Worm (Caenorhabditis elegans) whole organism, L3 larva: ENCODE data around the gene fbxa-131.
"Not testable (repeated sequence)": the region's sequence is repeated elsewhere in the genome, so short reads cannot be mapped to it uniquely, and the experiment has no call there.

Experiments
- ama-1 ChIP-seq: fragments of 150-350 bp; optimal IDR thresholded peaks from 2 replicates; lab custom pipeline; 2018
- ceh-16 ChIP-seq: sonication (generic microtip); optimal IDR thresholded peaks from 2 replicates; lab custom pipeline; 2017; ENCODE audit warnings: missing biosample characterization, missing genetic modification characterization
- ceh-28 ChIP-seq: fragments of 150-350 bp; optimal IDR thresholded peaks from 2 replicates; lab custom pipeline; 2014; ENCODE audit warnings: missing biosample characterization, missing genetic modification reagents, missing genetic modification characterization
- ceh-82 ChIP-seq: fragments of 150-350 bp; optimal IDR thresholded peaks from 2 replicates; lab custom pipeline; 2014; ENCODE audit warnings: missing biosample characterization, missing genetic modification characterization
- daf-12 ChIP-seq: fragments of 150-350 bp; optimal IDR thresholded peaks from 2 replicates; lab custom pipeline; 2014; ENCODE audit warnings: missing biosample characterization, missing genetic modification reagents, missing genetic modification characterization
- egl-27 ChIP-seq: sonication (generic microtip); optimal IDR thresholded peaks from 4 replicates; lab custom pipeline; 2017; ENCODE audit warnings: missing biosample characterization, missing genetic modification reagents, missing genetic modification characterization
- elt-2 ChIP-seq: sonication (generic microtip); optimal IDR thresholded peaks from 2 replicates; lab custom pipeline; 2016; ENCODE audit warnings: missing genetic modification reagents, mild to moderate bottlenecking, missing genetic modification characterization, missing compliant biosample characterization
- fkh-10 ChIP-seq: sonication (generic microtip); optimal IDR thresholded peaks from 2 replicates; lab custom pipeline; 2017; ENCODE audit warnings: missing biosample characterization, missing genetic modification reagents, missing genetic modification characterization
- fkh-2 ChIP-seq: fragments of 150-350 bp; optimal IDR thresholded peaks from 2 replicates; lab custom pipeline; 2014; ENCODE audit warnings: missing biosample characterization, missing genetic modification reagents, missing genetic modification characterization
- fos-1 ChIP-seq: fragments of 150-350 bp; optimal IDR thresholded peaks from 2 replicates; lab custom pipeline; 2014; ENCODE audit warnings: missing biosample characterization, missing genetic modification characterization
- jun-1 ChIP-seq: fragments of 150-350 bp; optimal IDR thresholded peaks from 2 replicates; lab custom pipeline; 2014; ENCODE audit warnings: missing biosample characterization, missing genetic modification reagents, missing genetic modification characterization
- lin-39 ChIP-seq: fragments of 150-350 bp; optimal IDR thresholded peaks from 2 replicates; lab custom pipeline; 2018; ENCODE audit warnings: missing biosample characterization, missing genetic modification reagents, missing genetic modification characterization
- lsy-12 ChIP-seq: sonication (generic microtip); optimal IDR thresholded peaks from 2 replicates; lab custom pipeline; 2016; ENCODE audit warnings: mild to moderate bottlenecking, missing genetic modification characterization, missing compliant biosample characterization
- mdl-1 ChIP-seq: fragments of 150-350 bp; optimal IDR thresholded peaks from 2 replicates; lab custom pipeline; 2014; ENCODE audit warnings: missing biosample characterization, missing genetic modification characterization
- nhr-23 ChIP-seq: fragments of 150-350 bp; optimal IDR thresholded peaks from 2 replicates; lab custom pipeline; 2014; ENCODE audit warnings: missing biosample characterization, missing genetic modification reagents, missing genetic modification characterization
- nhr-237 ChIP-seq: fragments of 150-350 bp; optimal IDR thresholded peaks from 2 replicates; lab custom pipeline; 2014; ENCODE audit warnings: missing biosample characterization, missing genetic modification characterization
- nhr-25 ChIP-seq: sonication (generic microtip); optimal IDR thresholded peaks from 2 replicates; lab custom pipeline; 2017; ENCODE audit warnings: missing biosample characterization, missing genetic modification characterization
- nhr-28 ChIP-seq: fragments of 150-350 bp; optimal IDR thresholded peaks from 2 replicates; lab custom pipeline; 2014; ENCODE audit warnings: missing biosample characterization, missing genetic modification characterization
- nhr-67 ChIP-seq: fragments of 150-350 bp; optimal IDR thresholded peaks from 2 replicates; lab custom pipeline; 2014; ENCODE audit warnings: missing biosample characterization, missing genetic modification characterization
- nhr-77 ChIP-seq: fragments of 150-350 bp; optimal IDR thresholded peaks from 2 replicates; lab custom pipeline; 2014; ENCODE audit warnings: missing biosample characterization, missing genetic modification characterization
- pha-4 ChIP-seq: fragments of 150-350 bp; optimal IDR thresholded peaks from 2 replicates; lab custom pipeline; 2014; ENCODE audit warnings: missing biosample characterization, missing genetic modification reagents, missing genetic modification characterization
- pqm-1 ChIP-seq: fragments of 150-350 bp; optimal IDR thresholded peaks from 2 replicates; lab custom pipeline; 2017; ENCODE audit warnings: missing biosample characterization, missing genetic modification characterization, inconsistent platforms
- sea-2 ChIP-seq: fragments of 150-350 bp; sonication (generic microtip); optimal IDR thresholded peaks from 4 replicates; lab custom pipeline; 2014; ENCODE audit warnings: missing biosample characterization, missing genetic modification reagents, missing genetic modification characterization
- skn-1 ChIP-seq: fragments of 150-350 bp; optimal IDR thresholded peaks from 2 replicates; lab custom pipeline; 2014; ENCODE audit warnings: missing biosample characterization, missing genetic modification characterization
- snpc-4 ChIP-seq: fragments of 150-350 bp; optimal IDR thresholded peaks from 2 replicates; lab custom pipeline; 2014; ENCODE audit warnings: missing biosample characterization, missing genetic modification characterization
- unc-62 ChIP-seq: fragments of 150-350 bp; sonication (generic microtip); optimal IDR thresholded peaks from 4 replicates; lab custom pipeline; 2014; ENCODE audit warnings: missing biosample characterization, missing genetic modification reagents, missing genetic modification characterization
- zag-1 ChIP-seq: fragments of 150-350 bp; optimal IDR thresholded peaks from 2 replicates; lab custom pipeline; 2014; ENCODE audit warnings: missing biosample characterization, missing genetic modification characterization
- ztf-4 ChIP-seq: fragments of 150-350 bp; optimal IDR thresholded peaks from 2 replicates; lab custom pipeline; 2014; ENCODE audit warnings: missing biosample characterization, missing genetic modification characterization

fbxa-131 gene

ce11 chrV:19738117-19738516 is at the start of gene fbxa-131:
TSS of gene fbxa-131 (plus strand) at chrV:19738417.
- TF ChIP-seq daf-12 (tag; lab: Kevin White, UChicago) = no peak
- TF ChIP-seq skn-1 (tag; lab: Kevin White, UChicago) = no peak
- TF ChIP-seq fos-1 = no peak
- no peak for TF ChIP-seq ceh-16 (tag; lab: Kevin White, UChicago)
- no peak for TF ChIP-seq snpc-4 (tag; lab: Kevin White, UChicago)
- TF ChIP-seq nhr-77 (tag; lab: Kevin White, UChicago) = no peak
- no peak for TF ChIP-seq nhr-28 (tag; lab: Kevin White, UChicago)
- TF ChIP-seq zag-1 (tag; lab: Kevin White, UChicago) = no peak
- no peak for TF ChIP-seq ztf-4
- TF ChIP-seq unc-62 (GFP tag; lab: Kevin White, UChicago) = no peak

- TF ChIP-seq ceh-28 (tag; lab: Kevin White, UChicago) = peak; percentile 95
- no peak for TF ChIP-seq ceh-82 (tag; lab: Kevin White, UChicago)
- TF ChIP-seq, all 47 proteins: peak for 1
Observed at ce11 chrV:19691271-19691886, 46.8 kb upstream of the fbxa-131 start.

DNA sequence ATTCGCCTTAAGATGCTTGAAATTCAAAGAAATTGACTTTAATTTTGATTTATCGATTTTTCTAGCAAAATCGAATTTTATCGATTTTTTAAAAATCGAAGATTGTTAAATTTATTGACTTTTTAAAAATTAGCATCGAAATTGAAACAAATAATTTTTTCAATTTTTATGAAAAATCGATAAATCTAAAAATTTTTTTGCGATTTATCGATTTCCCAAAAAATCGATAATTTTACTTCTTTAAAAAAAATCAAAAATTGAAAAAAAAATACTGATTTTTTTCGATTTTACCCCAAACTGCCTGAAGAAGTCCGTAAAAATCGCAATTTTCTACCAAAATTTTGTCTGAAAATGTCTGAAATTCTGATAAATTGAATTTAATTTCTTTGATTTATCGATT is 46.3 kb upstream of the fbxa-131 start:
- peak; percentile 81 for TF ChIP-seq ceh-28 (tag; lab: Kevin White, UChicago)
- no peak for TF ChIP-seq lsy-12

DNA sequence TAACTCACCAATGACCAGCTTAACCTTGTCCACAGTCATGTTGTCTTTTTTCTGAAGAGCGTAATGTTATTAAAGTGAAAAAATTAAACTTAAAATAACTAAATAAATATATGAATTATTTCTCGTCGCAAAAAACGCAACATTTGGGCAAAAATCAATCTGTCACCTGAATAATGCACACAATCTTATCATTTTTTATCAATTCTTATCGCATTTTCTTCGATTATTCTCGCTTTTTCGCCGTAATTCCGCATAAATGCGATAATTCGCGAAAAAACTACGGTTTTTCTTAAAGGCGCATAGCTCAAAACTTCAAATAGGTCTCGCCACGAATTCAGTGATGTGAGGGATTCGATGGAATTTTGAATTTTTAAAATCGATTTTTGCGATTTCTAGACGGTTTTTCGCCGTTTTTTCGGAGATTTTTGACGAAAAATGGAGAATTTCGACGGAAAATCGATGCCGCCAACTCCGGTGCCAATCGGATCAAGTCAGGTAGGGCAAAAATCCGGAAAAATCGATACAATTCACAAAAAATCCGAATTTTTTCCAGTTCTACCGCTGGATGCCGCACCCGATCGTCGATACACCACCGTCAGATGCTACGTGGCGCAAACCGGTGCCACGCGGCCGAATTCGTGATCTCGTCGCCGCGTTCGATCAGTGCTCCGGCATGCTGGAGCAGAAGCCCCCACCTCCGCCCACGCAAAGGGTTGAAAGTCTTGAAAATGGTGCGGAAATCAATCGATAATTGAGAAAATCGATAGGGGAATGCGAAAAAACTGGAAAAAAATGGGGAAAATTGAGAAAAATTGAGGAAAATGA is 40.7 kb upstream of the fbxa-131 start, which contains the start of the genes Y43F8C.13 and ani-3:
Gene Y43F8C.13 (minus strand): TSS at position 51 of the 825 bp plus-strand sequence.
Gene ani-3 (plus strand): TSS at position 385 of the 825 bp plus-strand sequence.
- TF ChIP-seq ceh-28 (tag; lab: Kevin White, UChicago) (peak; percentile 43), elt-2 (tag; lab: Kevin White, UChicago) (peak; percentile 91), fos-1 (no peak), pqm-1 (peak; percentile 81), egl-27 (tag; lab: Kevin White, UChicago) (no peak), pha-4 (tag; lab: Kevin White, UChicago) (peak; percentile 30)

DNA sequence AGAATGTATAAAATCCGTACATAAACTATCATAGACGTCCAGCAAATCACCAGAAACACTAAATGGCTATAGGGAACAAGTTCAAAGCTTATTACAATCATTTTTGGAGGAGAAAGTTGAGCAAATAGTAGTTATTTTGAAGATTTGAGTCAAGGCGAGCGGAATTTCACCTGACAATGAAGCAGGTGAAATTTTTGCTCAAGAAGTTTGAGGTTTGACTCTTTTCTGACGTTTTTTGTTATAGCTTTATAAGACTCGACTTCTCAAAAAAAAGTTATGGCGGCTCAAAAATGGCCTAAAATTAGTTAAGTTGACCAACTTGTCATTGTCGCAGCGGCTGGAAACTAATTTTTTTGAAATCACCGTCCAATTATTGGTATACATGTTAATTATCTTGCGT is 29.4 kb upstream of the fbxa-131 start, which contains the start of gene srv-3:
Gene srv-3 (minus strand): TSS at position 101 of the 400 bp plus-strand sequence.
- no peak for TF ChIP-seq pqm-1
- TF ChIP-seq nhr-23 = no peak

DNA sequence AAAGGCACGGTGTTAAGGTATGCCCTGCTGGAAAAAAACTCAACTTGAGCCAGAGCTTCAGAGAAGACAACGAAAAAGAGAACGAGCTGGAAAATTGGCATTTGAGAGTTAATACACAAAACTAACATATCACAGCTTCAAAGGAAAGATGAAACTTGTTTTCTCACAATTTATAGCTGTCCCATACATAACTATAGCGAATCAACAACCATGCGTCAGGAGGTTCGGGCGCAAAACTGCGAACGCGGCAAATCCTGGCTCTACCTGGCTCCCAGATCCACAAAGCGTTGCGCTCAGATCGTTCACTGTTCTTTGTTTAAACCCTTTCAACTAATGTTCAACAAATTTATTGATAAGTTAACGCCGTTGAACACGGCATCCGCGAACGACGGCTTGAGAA is 27.7 kb upstream of the fbxa-131 start, which contains the start of gene Y43F8C.15:
Gene Y43F8C.15 (minus strand): TSS at position 101 of the 400 bp plus-strand sequence.
- TF ChIP-seq ceh-82 (tag; lab: Kevin White, UChicago); sea-2 (GFP tag; lab: Kevin White, UChicago); nhr-67 (tag; lab: Kevin White, UChicago): not testable (repeated sequence)

- TF ChIP-seq fkh-2 (tag; lab: Kevin White, UChicago); ama-1 (lab: Kevin White, UChicago); nhr-25 (tag; lab: Kevin White, UChicago): not testable (repeated sequence)
Observed at ce11 chrV:19711646-19712045, 26.6 kb upstream of the fbxa-131 start, which contains the start of gene Y43F8C.23. TSS of gene Y43F8C.23 (minus strand) at chrV:19711746.

DNA sequence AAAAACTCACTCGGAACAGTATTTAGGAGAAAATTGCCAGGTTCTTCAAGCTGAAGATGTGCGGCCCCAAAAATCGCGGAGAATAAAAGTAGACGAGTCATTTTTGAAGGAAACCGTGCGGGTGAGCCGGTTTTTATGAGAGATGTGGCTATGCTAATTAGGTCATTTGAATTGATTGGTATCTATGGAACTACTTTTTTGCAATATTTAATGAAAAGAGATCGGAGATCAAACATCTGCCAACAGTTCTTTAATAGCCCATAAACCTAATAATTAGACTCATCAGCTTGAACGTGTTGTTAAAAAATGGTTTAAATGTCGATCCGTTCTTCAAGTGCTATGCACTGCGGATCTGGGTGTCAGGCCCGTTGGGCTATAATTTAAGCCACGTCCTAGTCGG is 22.8 kb upstream of the fbxa-131 start, which contains the start of gene Y43F8C.16:
Gene Y43F8C.16 (minus strand): TSS at position 101 of the 400 bp plus-strand sequence.
- no peak for TF ChIP-seq mdl-1 (tag; lab: Kevin White, UChicago)
- TF ChIP-seq lin-39 = no peak
- no peak for TF ChIP-seq jun-1 (tag; lab: Kevin White, UChicago)
- no peak for TF ChIP-seq pqm-1
- TF ChIP-seq nhr-237 (tag; lab: Kevin White, UChicago) = no peak
- TF ChIP-seq fkh-10 = no peak
- TF ChIP-seq sea-2 (GFP tag; lab: Kevin White, UChicago) = no peak
